Worm (Caenorhabditis elegans) whole organism, late embryonic: ENCODE results near the gene C18H9.6.

ENCODE experiments used
- K09A11.1 ChIP-seq: sonication (generic microtip); optimal IDR thresholded peaks from 2 replicates; lab custom pipeline; 2017; ENCODE audit warnings: antibody characterized with exemption, mild to moderate bottlenecking, missing genetic modification characterization, missing compliant biosample characterization; ENCODE audit not compliant: insufficient read depth
- T23F11.4 ChIP-seq: fragments of 200-800 bp; sonication (Bioruptor generic); optimal IDR thresholded peaks from 2 replicates; lab custom pipeline; 2018; ENCODE audit warnings: mild to moderate bottlenecking, missing genetic modification characterization, missing compliant biosample characterization
- ahr-1 ChIP-seq: sonication (generic microtip); optimal IDR thresholded peaks from 2 replicates; lab custom pipeline; 2016; ENCODE audit warnings: missing genetic modification characterization, missing compliant biosample characterization
- ama-1 ChIP-seq: fragments of 150-350 bp; optimal IDR thresholded peaks from 2 replicates; lab custom pipeline; 2014
- ceh-18 ChIP-seq: sonication (generic microtip); optimal IDR thresholded peaks from 2 replicates; lab custom pipeline; 2016; ENCODE audit warnings: missing genetic modification characterization, missing compliant biosample characterization
- ceh-31 ChIP-seq: sonication (generic microtip); optimal IDR thresholded peaks from 2 replicates; lab custom pipeline; 2016; ENCODE audit warnings: missing genetic modification characterization, missing compliant biosample characterization
- ceh-34 ChIP-seq: sonication (generic microtip); optimal IDR thresholded peaks from 2 replicates; lab custom pipeline; 2016; ENCODE audit warnings: mild to moderate bottlenecking, missing genetic modification characterization, missing compliant biosample characterization
- ceh-45 ChIP-seq: fragments of 200-800 bp; sonication (Bioruptor generic); IDR thresholded peaks from 2 replicates; pipeline ENCODE4 v1.3.6; 2022; ENCODE audit warnings: missing genetic modification reagents, missing genetic modification characterization, missing compliant biosample characterization
- dve-1 ChIP-seq: sonication (generic microtip); optimal IDR thresholded peaks from 2 replicates; lab custom pipeline; 2017; ENCODE audit warnings: antibody characterized with exemption, mild to moderate bottlenecking, missing genetic modification characterization, missing compliant biosample characterization
- elt-2 ChIP-seq: sonication (generic microtip); optimal IDR thresholded peaks from 2 replicates; lab custom pipeline; 2016; ENCODE audit warnings: missing genetic modification reagents, missing genetic modification characterization, missing compliant biosample characterization
- elt-4 ChIP-seq: sonication (generic microtip); optimal IDR thresholded peaks from 2 replicates; lab custom pipeline; 2016; ENCODE audit warnings: missing genetic modification characterization, missing compliant biosample characterization
- gmeb-2 ChIP-seq: sonication (generic microtip); optimal IDR thresholded peaks from 2 replicates; lab custom pipeline; 2016; ENCODE audit warnings: missing genetic modification characterization, inconsistent platforms, missing compliant biosample characterization
- hlh-13 ChIP-seq: fragments of 200-800 bp; sonication (Bioruptor generic); optimal IDR thresholded peaks from 2 replicates; lab custom pipeline; 2018; ENCODE audit warnings: mild to moderate bottlenecking, missing genetic modification characterization, missing compliant biosample characterization
- hlh-15 ChIP-seq: sonication (generic microtip); optimal IDR thresholded peaks from 2 replicates; lab custom pipeline; 2016; ENCODE audit warnings: missing genetic modification characterization, missing compliant biosample characterization
- hlh-6 ChIP-seq: sonication (generic microtip); optimal IDR thresholded peaks from 2 replicates; lab custom pipeline; 2016; ENCODE audit warnings: missing genotype, missing genetic modification characterization, missing compliant biosample characterization
- hlh-8 ChIP-seq: sonication (generic microtip); optimal IDR thresholded peaks from 2 replicates; lab custom pipeline; 2016; ENCODE audit warnings: missing genotype, missing genetic modification characterization, missing compliant biosample characterization
- lim-6 ChIP-seq: sonication (generic microtip); optimal IDR thresholded peaks from 2 replicates; lab custom pipeline; 2016; ENCODE audit warnings: missing genetic modification characterization, missing compliant biosample characterization
- lin-11 ChIP-seq: fragments of 200-800 bp; sonication (Bioruptor generic); optimal IDR thresholded peaks from 2 replicates; lab custom pipeline; 2018; ENCODE audit warnings: mild to moderate bottlenecking, missing genetic modification characterization, missing compliant biosample characterization
- mec-3 ChIP-seq: sonication (generic microtip); optimal IDR thresholded peaks from 2 replicates; lab custom pipeline; 2016; ENCODE audit warnings: borderline replicate concordance, missing genetic modification characterization, missing compliant biosample characterization
- nfya-1 ChIP-seq: sonication (generic microtip); optimal IDR thresholded peaks from 2 replicates; lab custom pipeline; 2017; ENCODE audit warnings: missing genetic modification characterization, mild to moderate bottlenecking, missing compliant biosample characterization, antibody characterized with exemption, moderate library complexity
- nhr-11 ChIP-seq: fragments of 150-350 bp; optimal IDR thresholded peaks from 2 replicates; lab custom pipeline; 2014; ENCODE audit warnings: missing biosample characterization, missing genetic modification characterization
- nhr-232 ChIP-seq: sonication (generic microtip); optimal IDR thresholded peaks from 2 replicates; lab custom pipeline; 2016; ENCODE audit warnings: missing genetic modification characterization, missing compliant biosample characterization
- npax-4 ChIP-seq: sonication (generic microtip); optimal IDR thresholded peaks from 2 replicates; lab custom pipeline; 2016; ENCODE audit warnings: missing genetic modification characterization, missing compliant biosample characterization
- pag-3 ChIP-seq: sonication (generic microtip); optimal IDR thresholded peaks from 2 replicates; lab custom pipeline; 2016; ENCODE audit warnings: missing compliant biosample characterization, missing genetic modification characterization, borderline replicate concordance
- pat-9 ChIP-seq: fragments of 200-800 bp; sonication (Bioruptor generic); optimal IDR thresholded peaks from 2 replicates; lab custom pipeline; 2018; ENCODE audit warnings: mild to moderate bottlenecking, missing genetic modification characterization, moderate library complexity, missing compliant biosample characterization
- pax-1 ChIP-seq: fragments of 150-350 bp; optimal IDR thresholded peaks from 2 replicates; lab custom pipeline; 2014; ENCODE audit warnings: missing biosample characterization, missing genetic modification characterization
- pha-2 ChIP-seq: sonication (generic microtip); optimal IDR thresholded peaks from 2 replicates; lab custom pipeline; 2017; ENCODE audit warnings: mild to moderate bottlenecking, missing genetic modification characterization, missing compliant biosample characterization
- pha-4 ChIP-seq: fragments of 150-350 bp; optimal IDR thresholded peaks from 2 replicates; lab custom pipeline; 2018; ENCODE audit warnings: missing biosample characterization, missing genetic modification reagents, missing genetic modification characterization
- pqm-1 ChIP-seq: sonication (generic microtip); optimal IDR thresholded peaks from 2 replicates; lab custom pipeline; 2016; ENCODE audit warnings: missing genetic modification characterization, missing compliant biosample characterization
- pros-1 ChIP-seq: fragments of 150-350 bp; optimal IDR thresholded peaks from 2 replicates; lab custom pipeline; 2014; ENCODE audit warnings: missing biosample characterization, missing genetic modification reagents, missing genetic modification characterization
- ref-2 ChIP-seq: sonication (generic microtip); optimal IDR thresholded peaks from 2 replicates; lab custom pipeline; 2016; ENCODE audit warnings: missing genetic modification characterization, missing compliant biosample characterization
- tbx-2 ChIP-seq: sonication (generic microtip); optimal IDR thresholded peaks from 2 replicates; lab custom pipeline; 2016; ENCODE audit warnings: missing genetic modification characterization, missing compliant biosample characterization
- tbx-7 ChIP-seq: sonication (generic microtip); optimal IDR thresholded peaks from 2 replicates; lab custom pipeline; 2016; ENCODE audit warnings: missing genotype, missing genetic modification characterization, missing compliant biosample characterization
- unc-42 ChIP-seq: sonication (generic microtip); optimal IDR thresholded peaks from 2 replicates; lab custom pipeline; 2016; ENCODE audit warnings: missing genotype, missing genetic modification characterization, missing compliant biosample characterization
- unc-55 ChIP-seq: sonication (generic microtip); optimal IDR thresholded peaks from 2 replicates; lab custom pipeline; 2017; ENCODE audit warnings: missing biosample characterization, missing genetic modification reagents, missing genetic modification characterization
- unc-86 ChIP-seq: sonication (generic microtip); optimal IDR thresholded peaks from 2 replicates; lab custom pipeline; 2016; ENCODE audit warnings: missing genetic modification characterization, missing compliant biosample characterization
- zip-5 ChIP-seq: sonication (generic microtip); optimal IDR thresholded peaks from 2 replicates; lab custom pipeline; 2016; ENCODE audit warnings: missing genetic modification characterization, missing compliant biosample characterization

Gene C18H9.6

ce11 chrII:6734674-6735073 is 33.2 kb upstream of the C18H9.6 start, which contains the start of gene T14B4.3 (continued):
- TF ChIP-seq K09A11.1 (tag; lab: Kevin White, UChicago), result no peak
- TF ChIP-seq ceh-31 (tag; lab: Kevin White, UChicago), result peak; percentile 95
- peak; percentile 15 for TF ChIP-seq unc-86 (tag; lab: Kevin White, UChicago)
- TF ChIP-seq elt-4 (tag; lab: Kevin White, UChicago), result no peak
- TF ChIP-seq nhr-11, result no peak
- no peak for TF ChIP-seq pat-9 (tag; lab: Kevin White, UChicago)
- no peak for TF ChIP-seq pha-2 (tag; lab: Kevin White, UChicago)
- peak; percentile 44 for TF ChIP-seq unc-42
- no peak for TF ChIP-seq nhr-232
- TF ChIP-seq pros-1 (tag; lab: Kevin White, UChicago), result no peak
- peak; percentile 73 for TF ChIP-seq zip-5 (tag; lab: Kevin White, UChicago)
- TF ChIP-seq ceh-34 (tag; lab: Kevin White, UChicago), result peak; percentile 58
- no peak for TF ChIP-seq hlh-13 (GFP tag; lab: Kevin White, UChicago)
- peak; percentile 44 for TF ChIP-seq ceh-18 (tag; lab: Kevin White, UChicago)
- TF ChIP-seq pqm-1 (tag; lab: Kevin White, UChicago), result peak; percentile 8
- no peak for TF ChIP-seq hlh-6 (tag; lab: Kevin White, UChicago)

ce11 chrII:6733718-6734117 is 32.3 kb upstream of the C18H9.6 start, which contains the start of gene T14B4.9:
Gene T14B4.9, minus strand, starts transcription at chrII:6733818.
- TF ChIP-seq npax-4 (tag; lab: Kevin White, UChicago) (no peak), nfya-1 (no peak), unc-42 (no peak), mec-3 (tag; lab: Kevin White, UChicago) (no peak), pag-3 (tag; lab: Kevin White, UChicago) (no peak), T23F11.4 (GFP tag; lab: Kevin White, UChicago) (no peak), ahr-1 (tag; lab: Kevin White, UChicago) (no peak), gmeb-2 (tag; lab: Kevin White, UChicago) (no peak), hlh-6 (tag; lab: Kevin White, UChicago) (no peak), hlh-8 (tag; lab: Kevin White, UChicago) (no peak), dve-1 (no peak)

- TF ChIP-seq pros-1 (tag; lab: Kevin White, UChicago) (no peak), tbx-7 (no peak), ref-2 (tag; lab: Kevin White, UChicago) (no peak), unc-42 (peak; percentile 57), pha-4 (tag; lab: Kevin White, UChicago) (no peak), unc-55 (GFP tag; lab: Kevin White, UChicago) (peak; percentile 63), ceh-45 (no peak), hlh-15 (tag; lab: Kevin White, UChicago) (no peak), npax-4 (tag; lab: Kevin White, UChicago) (no peak), mec-3 (tag; lab: Kevin White, UChicago) (no peak), gmeb-2 (tag; lab: Kevin White, UChicago) (no peak), lim-6 (tag; lab: Kevin White, UChicago) (no peak), lin-11 (tag; lab: Kevin White, UChicago) (no peak), zip-5 (tag; lab: Kevin White, UChicago) (no peak), pax-1 (no peak), K09A11.1 (tag; lab: Kevin White, UChicago) (no peak), tbx-2 (tag; lab: Kevin White, UChicago) (peak; percentile 21), ceh-31 (tag; lab: Kevin White, UChicago) (peak; percentile 31), ama-1 (lab: Kevin White, UChicago) (no peak), nhr-232 (no peak), nfya-1 (peak; percentile 12), elt-2 (tag; lab: Kevin White, UChicago) (peak; percentile 2)
- TF ChIP-seq, all 69 proteins: peak for 6
Measured at ce11 chrII:6729331-6729730, 27.9 kb upstream of the C18H9.6 start, which contains the start of gene T14B4.8. Gene T14B4.8, minus strand, starts transcription at chrII:6729390.
